Worm (Caenorhabditis elegans): ENCODE measurements around the gene F41G3.20.

- TF ChIP-seq flt-1 (GFP tag; IDR thresholded peaks at IDR 0.05) = no peak
- no peak for TF ChIP-seq tbx-11 (GFP tag; IDR thresholded peaks at IDR 0.05)
- TF ChIP-seq tra-4 (tag; optimal IDR thresholded peaks at IDR 0.05) = no peak
- TF ChIP-seq ceh-13 (GFP tag; optimal IDR thresholded peaks at IDR 0.05) = no peak
Observed at ce11 chrII:6713832-6714342, 36.9 kb downstream of the F41G3.20 start, which contains the start of gene dpy-2.
